Fruit fly (Drosophila melanogaster): ENCODE measurements around the gene CenG1A.

The CenG1A gene

dm6 chr2L:13839744-13840151 lies 4.4 kb downstream of the CenG1A start (continued):
- TF ChIP-seq CG30403 (GFP tag; optimal IDR thresholded peaks at IDR 0.05): peak; percentile 92
- peak; percentile 46 for TF ChIP-seq CG2116 (GFP tag; optimal IDR thresholded peaks at IDR 0.05)
- TF ChIP-seq hkb (optimal IDR thresholded peaks at IDR 0.05): no peak
- peak; percentile 90 for TF ChIP-seq hkb (GFP tag; IDR thresholded peaks at IDR 0.05)
- peak; percentile 87 for TF ChIP-seq az2 (GFP tag; optimal IDR thresholded peaks at IDR 0.05)
- no peak for TF ChIP-seq CG42726 (GFP tag; IDR thresholded peaks at IDR 0.05; ENCODE audit: partially characterized antibody)
- TF ChIP-seq hbn (GFP tag; IDR thresholded peaks at IDR 0.05; ENCODE audit: partially characterized antibody): no peak
- TF ChIP-seq sens (GFP tag): peak; percentile 97
- peak; percentile 80 for TF ChIP-seq CG8388 (GFP tag; optimal IDR thresholded peaks at IDR 0.05)
- peak; percentile 47 for TF ChIP-seq Sry-δ (GFP tag; optimal IDR thresholded peaks at IDR 0.05)
- TF ChIP-seq CTCF (GFP tag; optimal IDR thresholded peaks at IDR 0.05): peak; percentile 18
- TF ChIP-seq CG18764 (GFP tag; optimal IDR thresholded peaks at IDR 0.05): peak; percentile 36
- TF ChIP-seq mld (GFP tag; IDR thresholded peaks at IDR 0.05; ENCODE audit: partially characterized antibody): no peak
- no peak for TF ChIP-seq p53 (GFP tag; optimal IDR thresholded peaks at IDR 0.05)
- no peak for TF ChIP-seq grn (GFP tag; optimal IDR thresholded peaks at IDR 0.05)
- peak; percentile 72 for TF ChIP-seq CG31388 (GFP tag; optimal IDR thresholded peaks at IDR 0.05)
- peak; percentile 83 for TF ChIP-seq CG14050 (GFP tag; IDR thresholded peaks at IDR 0.05)
- TF ChIP-seq CG6791 (GFP tag; IDR thresholded peaks at IDR 0.05; ENCODE audit: partially characterized antibody): no peak
- no peak for TF ChIP-seq pfk (GFP tag; optimal IDR thresholded peaks at IDR 0.05)
- no peak for TF ChIP-seq sim (GFP tag; IDR thresholded peaks at IDR 0.05)
- peak; percentile 90 for TF ChIP-seq Xbp1 (GFP tag; optimal IDR thresholded peaks at IDR 0.05)
- peak; percentile 59 for TF ChIP-seq CG30020 (tag; optimal IDR thresholded peaks at IDR 0.05)
- TF ChIP-seq BtbVII (GFP tag; optimal IDR thresholded peaks at IDR 0.05): peak; percentile 63
- peak; percentile 64 for TF ChIP-seq slou (GFP tag; optimal IDR thresholded peaks at IDR 0.05)
- TF ChIP-seq CG4282 (GFP tag; optimal IDR thresholded peaks at IDR 0.05): no peak
- peak; percentile 91 for TF ChIP-seq CG11695 (GFP tag; IDR thresholded peaks at IDR 0.05)
- TF ChIP-seq crc (GFP tag; optimal IDR thresholded peaks at IDR 0.05): peak; percentile 68
- TF ChIP-seq CG3847 (GFP tag; IDR thresholded peaks at IDR 0.05): peak; percentile 70
- TF ChIP-seq hb (GFP tag; IDR thresholded peaks at IDR 0.05; ENCODE audit: partially characterized antibody): no peak
- peak; percentile 70 for TF ChIP-seq CG6654 (GFP tag; optimal IDR thresholded peaks at IDR 0.05)
- peak; percentile 27 for TF ChIP-seq CG4617 (GFP tag; optimal IDR thresholded peaks at IDR 0.05; ENCODE audit: borderline replicate concordance)
- TF ChIP-seq CG12391 (tag; optimal IDR thresholded peaks at IDR 0.05): peak; percentile 84
- TF ChIP-seq Med (GFP tag): peak; percentile 95
- no peak for TF ChIP-seq Trl (optimal IDR thresholded peaks at IDR 0.05)
- TF ChIP-seq Trl (GFP tag; optimal IDR thresholded peaks at IDR 0.05): peak; percentile 62
- peak; percentile 8 for TF ChIP-seq CG7928 (GFP tag; optimal IDR thresholded peaks at IDR 0.05)
- no peak for TF ChIP-seq mirr (GFP tag; optimal IDR thresholded peaks at IDR 0.05)
- TF ChIP-seq Dip3 (GFP tag; optimal IDR thresholded peaks at IDR 0.05): peak; percentile 68
- TF ChIP-seq twi (tag; optimal IDR thresholded peaks at IDR 0.05): peak; percentile 82
- no peak for TF ChIP-seq lov (optimal IDR thresholded peaks at IDR 0.05)
- TF ChIP-seq lov (GFP tag; IDR thresholded peaks at IDR 0.05): no peak
- TF ChIP-seq CG18011 (GFP tag; optimal IDR thresholded peaks at IDR 0.05): peak; percentile 40
- peak; percentile 96 for TF ChIP-seq nmo (GFP tag; optimal IDR thresholded peaks at IDR 0.05)
- TF ChIP-seq sug (tag; optimal IDR thresholded peaks at IDR 0.05): peak; percentile 40
- peak; percentile 65; the same call in 1 of the 2 replicates for TF ChIP-seq Oaz (GFP tag; IDR thresholded peaks at IDR 0.05)
- TF ChIP-seq CG10147 (GFP tag; optimal IDR thresholded peaks at IDR 0.05): peak; percentile 90
- TF ChIP-seq CG4820 (GFP tag; optimal IDR thresholded peaks at IDR 0.05): peak; percentile 92
- peak; percentile 69 for TF ChIP-seq trem (tag; optimal IDR thresholded peaks at IDR 0.05)
- TF ChIP-seq croc (GFP tag; conservative IDR thresholded peaks at IDR 0.05): peak; percentile 69
- TF ChIP-seq klu (GFP tag; IDR thresholded peaks at IDR 0.05): peak; percentile 74
- TF ChIP-seq Neu2 (GFP tag; optimal IDR thresholded peaks at IDR 0.05; ENCODE audit: borderline replicate concordance): no peak
- peak; percentile 8; the same call in 1 of the 2 replicates for TF ChIP-seq CG6272 (GFP tag; IDR thresholded peaks at IDR 0.05)
- TF ChIP-seq CG8765 (GFP tag; IDR thresholded peaks at IDR 0.05): no peak

Data from whole organism, embryonic.